Fruit fly (Drosophila melanogaster) whole organism, wandering third instar larva: ENCODE measurements around the gene PolE2.

Experiments
- Abd-B ChIP-seq: fragments of >200 bp; optimal IDR thresholded peaks from 2 replicates; lab custom pipeline; 2017; ENCODE audit warnings: missing biosample characterization, missing genetic modification characterization
- CG32264 ChIP-seq: fragments of 200-800 bp; sonication (Bioruptor generic); optimal IDR thresholded peaks from 2 replicates; lab custom pipeline; 2016; ENCODE audit warnings: missing biosample characterization, missing genetic modification characterization
- Dif ChIP-seq: fragments of 200-275, 200-300 bp; sonication (Bioruptor generic); optimal IDR thresholded peaks from 2 replicates; lab custom pipeline; 2018; ENCODE audit warnings: missing biosample characterization, missing genetic modification characterization; ENCODE audit not compliant: partially characterized antibody
- Mio ChIP-seq: sonication (Bioruptor generic); optimal IDR thresholded peaks from 2 replicates; lab custom pipeline; 2016; ENCODE audit warnings: missing biosample characterization, missing genetic modification characterization
- Myc ChIP-seq: fragments of >200 bp; optimal IDR thresholded peaks from 2 replicates; lab custom pipeline; 2017
- OdsH ChIP-seq: fragments of 200-800 bp; sonication (Bioruptor generic); optimal IDR thresholded peaks from 2 replicates; lab custom pipeline; 2016; ENCODE audit warnings: missing biosample characterization, mild to moderate bottlenecking, missing genetic modification characterization
- dmrt93B ChIP-seq: fragments of 200-800 bp; sonication (Bioruptor generic); optimal IDR thresholded peaks from 2 replicates; lab custom pipeline; 2018; ENCODE audit warnings: missing biosample characterization, mild to moderate bottlenecking, missing genetic modification characterization
- h ChIP-seq: fragments of 200-800 bp; sonication (Bioruptor generic); optimal IDR thresholded peaks from 3 replicates; lab custom pipeline; 2016; ENCODE audit warnings: missing biosample characterization, mild to moderate bottlenecking, missing genetic modification characterization
- psq ChIP-seq: fragments of 200-800 bp; sonication (Bioruptor generic); optimal IDR thresholded peaks from 3 replicates; lab custom pipeline; 2017; ENCODE audit warnings: missing biosample characterization, mild to moderate bottlenecking, missing genetic modification characterization, moderate library complexity
- usp ChIP-seq: fragments of >200 bp; optimal IDR thresholded peaks from 2 replicates; lab custom pipeline; 2017; ENCODE audit warnings: missing biosample characterization, missing genetic modification characterization
- woc ChIP-seq: sonication (Bioruptor generic); optimal IDR thresholded peaks from 2 replicates; lab custom pipeline; 2016; ENCODE audit warnings: missing biosample characterization, mild to moderate bottlenecking, missing genetic modification characterization

DNA sequence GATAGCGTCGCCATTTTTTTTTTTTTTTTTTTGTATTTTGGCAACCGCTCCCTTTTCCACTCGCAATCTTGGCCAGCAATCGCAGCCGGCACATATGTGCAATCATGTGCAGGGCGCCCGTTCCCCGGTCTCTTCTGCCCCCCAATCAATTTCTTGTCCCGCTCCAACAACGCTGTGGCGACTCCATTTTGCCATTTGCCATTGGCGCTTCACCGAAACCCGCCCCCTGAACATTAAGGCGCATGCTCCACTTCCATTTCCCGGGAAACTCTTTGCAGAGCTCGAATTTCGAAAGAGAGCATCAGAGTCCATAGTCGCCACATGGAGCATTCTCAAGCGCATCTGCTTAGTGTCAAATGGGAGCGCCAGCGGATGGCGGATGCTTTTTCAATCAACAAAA, 6.1 kb downstream of the PolE2 start:
- no peak for TF ChIP-seq dmrt93B (GFP tag; lab: Kevin White, UChicago)
- no peak for TF ChIP-seq OdsH (GFP tag; lab: Kevin White, UChicago)
- TF ChIP-seq h (GFP tag; lab: Kevin White, UChicago), result no peak
- no peak for TF ChIP-seq usp (GFP tag; lab: Kevin White, UChicago)
- TF ChIP-seq Myc, result no peak
- TF ChIP-seq psq (GFP tag; lab: Kevin White, UChicago), result no peak
- no peak for TF ChIP-seq Abd-B (GFP tag; lab: Kevin White, UChicago)
- TF ChIP-seq Dif, result no peak
- TF ChIP-seq woc (GFP tag; lab: Kevin White, UChicago), result no peak
- TF ChIP-seq Mio (GFP tag; lab: Kevin White, UChicago), result no peak
- TF ChIP-seq CG32264 (GFP tag; lab: Kevin White, UChicago), result no peak
